Fruit fly (Drosophila melanogaster) whole organism, pupa: Measurements from ENCODE around the gene Atx2.

Source experiments
- CG13204 ChIP-seq: fragments of 200-800 bp; sonication (Bioruptor generic); optimal IDR thresholded peaks from 2 replicates; lab custom pipeline; 2018; ENCODE audit warnings: missing biosample characterization, mild to moderate bottlenecking, missing genetic modification characterization, moderate library complexity
- CG14655 ChIP-seq: fragments of 200-800 bp; sonication (Bioruptor generic); optimal IDR thresholded peaks from 3 replicates; lab custom pipeline; 2017; ENCODE audit warnings: mild to moderate bottlenecking, missing biosample characterization, missing genetic modification reagents, missing genetic modification characterization
- CG32121 ChIP-seq: fragments of 200-800 bp; sonication (Bioruptor generic); IDR thresholded peaks from 2 replicates; pipeline ENCODE4 v1.3.6; 2022; ENCODE audit warnings: missing biosample characterization, missing genetic modification characterization
- CG4496 ChIP-seq: fragments of 200-800 bp; sonication (Bioruptor generic); IDR thresholded peaks from 3 replicates; pipeline ENCODE4 v1.3.6; 2022; ENCODE audit warnings: missing biosample characterization, missing genetic modification characterization
- CG8301 ChIP-seq: fragments of 200-800 bp; sonication (Bioruptor generic); optimal IDR thresholded peaks from 2 replicates; lab custom pipeline; 2018; ENCODE audit warnings: missing biosample characterization, mild to moderate bottlenecking, missing genetic modification characterization
- Ets98B ChIP-seq: fragments of 200-800 bp; sonication (Bioruptor generic); IDR thresholded peaks from 2 replicates; pipeline ENCODE4 v1.3.6; 2022; ENCODE audit warnings: missing biosample characterization, missing genetic modification characterization
- Pif1A ChIP-seq: fragments of 200-800 bp; sonication (Bioruptor generic); optimal IDR thresholded peaks from 3 replicates; lab custom pipeline; 2016; ENCODE audit warnings: missing biosample characterization, missing genetic modification characterization
- Pif1B ChIP-seq: fragments of 200-800 bp; sonication (Bioruptor generic); optimal IDR thresholded peaks from 3 replicates; lab custom pipeline; 2016; ENCODE audit warnings: missing biosample characterization, missing genetic modification characterization
- Snoo ChIP-seq: fragments of 200-800 bp; sonication (Bioruptor generic); optimal IDR thresholded peaks from 3 replicates; lab custom pipeline; 2017; ENCODE audit warnings: missing biosample characterization, mild to moderate bottlenecking, missing genetic modification characterization, inconsistent platforms

dm6 chr3R:15408131-15408731, at the start of gene Atx2:
- TF ChIP-seq CG32121 (GFP tag; lab: Robert Waterston, UW) (no peak; the same call in 1 of the 2 replicates), CG14655 (no peak), Snoo (no peak), CG13204 (no peak), CG4496 (no peak), CG8301 (tag; lab: Kevin White, UChicago) (no peak), Ets98B (GFP tag; lab: Robert Waterston, UW) (no peak), Pif1B (GFP tag; lab: Kevin White, UChicago) (no peak), Pif1A (GFP tag; lab: Kevin White, UChicago) (no peak)
